Fruit fly (Drosophila melanogaster) whole organism, embryonic: Measurements from ENCODE around the gene Acp32CD.
A peak's percentile ranks its signal among the peaks of the same experiment; 100 is the strongest.

Experiments used
- Atf6 ChIP-seq: fragments of 200-800 bp; sonication (Bioruptor generic); IDR thresholded peaks from 2 replicates; pipeline ENCODE4 v1.3.6; 2022; ENCODE audit warnings: missing biosample characterization, missing genetic modification characterization
- CG10274 ChIP-seq: fragments of 200-800 bp; sonication (Bioruptor generic); optimal IDR thresholded peaks from 3 replicates; lab custom pipeline; 2017; ENCODE audit warnings: missing biosample characterization, mild to moderate bottlenecking, missing genetic modification characterization
- CG11398 ChIP-seq: fragments of 200-800 bp; sonication (Bioruptor generic); optimal IDR thresholded peaks from 2 replicates; lab custom pipeline; 2016; ENCODE audit warnings: missing biosample characterization, missing genetic modification characterization
- CG11456 ChIP-seq: fragments of 200-800 bp; sonication (Bioruptor generic); IDR thresholded peaks from 3 replicates; pipeline ENCODE4 v1.3.6; 2022; ENCODE audit warnings: missing biosample characterization, missing genetic modification characterization
- CG11695 ChIP-seq: fragments of 200-800 bp; sonication (Bioruptor generic); IDR thresholded peaks from 3 replicates; pipeline ENCODE4 v1.3.6; 2022; ENCODE audit warnings: missing biosample characterization, missing genetic modification characterization
- CG12744 ChIP-seq: fragments of 200-800 bp; sonication (Bioruptor generic); optimal IDR thresholded peaks from 2 replicates; lab custom pipeline; 2016; ENCODE audit warnings: missing biosample characterization, missing genetic modification characterization
- CG13296 ChIP-seq: fragments of 200-800 bp; sonication (Bioruptor generic); optimal IDR thresholded peaks from 3 replicates; lab custom pipeline; 2018; ENCODE audit warnings: missing biosample characterization, mild to moderate bottlenecking, missing genetic modification characterization
- CG2202 ChIP-seq: fragments of 200-800 bp; sonication (Bioruptor generic); optimal IDR thresholded peaks from 2 replicates; lab custom pipeline; 2018; ENCODE audit warnings: missing biosample characterization, mild to moderate bottlenecking, missing genetic modification characterization
- CG2712 ChIP-seq: fragments of 200-800 bp; optimal IDR thresholded peaks from 3 replicates; lab custom pipeline; 2019; ENCODE audit warnings: missing biosample characterization, mild to moderate bottlenecking, missing genetic modification characterization, moderate library complexity
- CG31224 ChIP-seq: fragments of 200-800 bp; sonication (Bioruptor generic); IDR thresholded peaks from 2 replicates; pipeline ENCODE4 v1.3.6; 2022; ENCODE audit warnings: missing biosample characterization, missing genetic modification characterization
- CG32532 ChIP-seq: fragments of 200-800 bp; sonication (Bioruptor generic); IDR thresholded peaks from 2 replicates; pipeline ENCODE4 v1.3.6; 2022; ENCODE audit warnings: missing biosample characterization, missing genetic modification characterization
- CG3281 ChIP-seq: fragments of 200-800 bp; sonication (Bioruptor generic); optimal IDR thresholded peaks from 3 replicates; lab custom pipeline; 2017; ENCODE audit warnings: missing biosample characterization, mild to moderate bottlenecking, missing genetic modification characterization
- CG34422 ChIP-seq: fragments of 200-800 bp; sonication (Bioruptor generic); IDR thresholded peaks from 3 replicates; pipeline ENCODE4 v1.3.6; 2022; ENCODE audit warnings: missing biosample characterization, missing genetic modification characterization
- CG3847 ChIP-seq: fragments of 200-800 bp; sonication (Bioruptor generic); IDR thresholded peaks from 2 replicates; pipeline ENCODE4 v1.3.6; 2022; ENCODE audit warnings: missing biosample characterization, missing genetic modification characterization
- CG43689 ChIP-seq: fragments of 200-800 bp; sonication (Bioruptor generic); IDR thresholded peaks from 2 replicates; pipeline ENCODE4 v1.3.6; 2022; ENCODE audit warnings: missing biosample characterization, missing genetic modification characterization
- CG6254 ChIP-seq: fragments of 200-800 bp; sonication (Bioruptor generic); optimal IDR thresholded peaks from 3 replicates; lab custom pipeline; 2017; ENCODE audit warnings: mild to moderate bottlenecking, missing biosample characterization, missing genetic modification reagents, missing genetic modification characterization
- CG7839 ChIP-seq: fragments of 200-800 bp; sonication (Bioruptor generic); optimal IDR thresholded peaks from 3 replicates; lab custom pipeline; 2018; ENCODE audit warnings: missing biosample characterization, mild to moderate bottlenecking, missing genetic modification characterization, moderate library complexity
- CG7963 ChIP-seq: fragments of 200-800 bp; sonication (Bioruptor generic); IDR thresholded peaks from 3 replicates; pipeline ENCODE4 v1.3.6; 2022; ENCODE audit warnings: missing biosample characterization, missing genetic modification characterization; ENCODE audit not compliant: partially characterized antibody
- CG9932 ChIP-seq: fragments of 200-800 bp; sonication (Bioruptor generic); IDR thresholded peaks from 2 replicates; pipeline ENCODE4 v1.3.6; 2022; ENCODE audit warnings: missing biosample characterization, missing genetic modification characterization
- Dad ChIP-seq: fragments of 200-800 bp; sonication (Bioruptor generic); optimal IDR thresholded peaks from 3 replicates; lab custom pipeline; 2016; ENCODE audit warnings: missing biosample characterization, missing genetic modification characterization
- Ets65A ChIP-seq: fragments of 200-800 bp; sonication (Bioruptor generic); peaks from one replicate; lab custom pipeline; 2016; ENCODE audit warnings: missing biosample characterization, missing genetic modification characterization
- Fer3 ChIP-seq: fragments of 200-800 bp; sonication (Bioruptor generic); optimal IDR thresholded peaks from 2 replicates; lab custom pipeline; 2018; ENCODE audit warnings: missing biosample characterization, mild to moderate bottlenecking, missing genetic modification characterization, moderate library complexity
- H2.0 ChIP-seq: fragments of 200-800 bp; sonication (Bioruptor generic); IDR thresholded peaks from 2 replicates; pipeline ENCODE4 v1.3.6; 2022; ENCODE audit warnings: missing biosample characterization, missing genetic modification characterization
- Hand ChIP-seq: fragments of 200-800 bp; sonication (Bioruptor generic); optimal IDR thresholded peaks from 2 replicates; lab custom pipeline; 2017; ENCODE audit warnings: mild to moderate bottlenecking, missing biosample characterization, missing genetic modification reagents, missing genetic modification characterization
- Hmr ChIP-seq: fragments of 200-800 bp; sonication (Bioruptor generic); optimal IDR thresholded peaks from 3 replicates; lab custom pipeline; 2017; ENCODE audit warnings: mild to moderate bottlenecking, missing biosample characterization, missing genetic modification reagents, missing genetic modification characterization
- Hr51 ChIP-seq, 2 experiments: fragments of 200-800 bp; sonication (Bioruptor generic); optimal IDR thresholded peaks; 2 replicates in 1 of 2; 3 replicates in 1 of 2; lab custom pipeline; 2016 to 2018; ENCODE audit warnings: missing biosample characterization in 2 of 2, missing genetic modification characterization in 2 of 2, mild to moderate bottlenecking in 1 of 2, moderate library complexity in 1 of 2
- Meics ChIP-seq: fragments of 200-800 bp; sonication (Bioruptor generic); optimal IDR thresholded peaks from 2 replicates; lab custom pipeline; 2017; ENCODE audit warnings: missing biosample characterization, mild to moderate bottlenecking, missing genetic modification characterization
- Nf-YB ChIP-seq: fragments of 200-800 bp; sonication (Bioruptor generic); optimal IDR thresholded peaks from 3 replicates; lab custom pipeline; 2019; ENCODE audit warnings: missing biosample characterization, mild to moderate bottlenecking, missing genetic modification characterization, moderate library complexity
- Nf-YC ChIP-seq: fragments of 200-800 bp; optimal IDR thresholded peaks from 3 replicates; lab custom pipeline; 2019; ENCODE audit warnings: missing biosample characterization, mild to moderate bottlenecking, missing genetic modification characterization, moderate library complexity
- PHDP ChIP-seq: fragments of 200-800 bp; sonication (Bioruptor generic); optimal IDR thresholded peaks from 3 replicates; lab custom pipeline; 2018; ENCODE audit warnings: missing biosample characterization, mild to moderate bottlenecking, missing genetic modification characterization, moderate library complexity
- Rfx ChIP-seq: fragments of 200-800 bp; sonication (Bioruptor generic); IDR thresholded peaks from 2 replicates; pipeline ENCODE4 v1.3.6; 2022; ENCODE audit warnings: missing biosample characterization, missing genetic modification characterization
- Sox102F ChIP-seq: fragments of 200-800 bp; sonication (Bioruptor generic); optimal IDR thresholded peaks from 2 replicates; lab custom pipeline; 2018; ENCODE audit warnings: missing biosample characterization, mild to moderate bottlenecking, missing genetic modification characterization, moderate library complexity
- bowl ChIP-seq: fragments of 200-800 bp; sonication (Bioruptor generic); IDR thresholded peaks from 2 replicates; pipeline ENCODE4 v1.3.6; 2022; ENCODE audit warnings: missing biosample characterization, missing genetic modification characterization
- cwo ChIP-seq: fragments of 200-800 bp; sonication (Bioruptor generic); optimal IDR thresholded peaks from 3 replicates; lab custom pipeline; 2017; ENCODE audit warnings: missing biosample characterization, missing genetic modification characterization, mild to moderate bottlenecking, moderate library complexity, missing genetic modification reagents
- disco-r ChIP-seq: fragments of 200-800 bp; sonication (Bioruptor generic); optimal IDR thresholded peaks from 2 replicates; lab custom pipeline; 2016; ENCODE audit warnings: missing biosample characterization, missing genetic modification characterization
- ewg ChIP-seq: fragments of 200-800 bp; sonication (Bioruptor generic); optimal IDR thresholded peaks from 3 replicates; lab custom pipeline; 2017; ENCODE audit warnings: mild to moderate bottlenecking, missing biosample characterization, missing genetic modification reagents, missing genetic modification characterization
- gem ChIP-seq: fragments of 200-800 bp; sonication (Bioruptor generic); optimal IDR thresholded peaks from 2 replicates; lab custom pipeline; 2019; ENCODE audit warnings: missing biosample characterization, mild to moderate bottlenecking, missing genetic modification characterization, moderate library complexity
- gt ChIP-seq: fragments of 200-800 bp; sonication (Bioruptor generic); IDR thresholded peaks from 2 replicates; pipeline ENCODE4 v1.3.6; 2022; ENCODE audit warnings: missing biosample characterization, missing genetic modification characterization
- hbn ChIP-seq: fragments of 200-800 bp; sonication (Bioruptor generic); IDR thresholded peaks from 2 replicates; pipeline ENCODE4 v1.3.6; 2022; ENCODE audit warnings: missing biosample characterization, missing genetic modification characterization; ENCODE audit not compliant: partially characterized antibody
- insv ChIP-seq, 2 experiments: fragments of 200-800 bp; sonication (Bioruptor generic); optimal IDR thresholded peaks; 3 replicates each; lab custom pipeline; 2016 to 2018; ENCODE audit warnings: missing biosample characterization in 2 of 2, missing genetic modification characterization in 2 of 2
- kah ChIP-seq: fragments of 200-800 bp; sonication (Bioruptor generic); optimal IDR thresholded peaks from 2 replicates; lab custom pipeline; 2018; ENCODE audit warnings: missing biosample characterization, mild to moderate bottlenecking, missing genetic modification characterization
- lbe ChIP-seq: fragments of 200-800 bp; sonication (Bioruptor generic); optimal IDR thresholded peaks from 2 replicates; lab custom pipeline; 2016; ENCODE audit warnings: missing biosample characterization, mild to moderate bottlenecking, missing genetic modification characterization
- nmo ChIP-seq: fragments of 200-800 bp; sonication (Bioruptor generic); optimal IDR thresholded peaks from 2 replicates; lab custom pipeline; 2018; ENCODE audit warnings: missing biosample characterization, mild to moderate bottlenecking, missing genetic modification characterization, moderate library complexity
- rib ChIP-seq: fragments of 200-800 bp; sonication (Bioruptor generic); IDR thresholded peaks from 2 replicates; pipeline ENCODE4 v1.3.6; 2022; ENCODE audit warnings: missing biosample characterization, missing genetic modification characterization
- row ChIP-seq: fragments of 200-800 bp; sonication (Bioruptor generic); IDR thresholded peaks from 3 replicates; pipeline ENCODE4 v1.3.6; 2022; ENCODE audit warnings: missing biosample characterization, missing genetic modification characterization
- slbo ChIP-seq: fragments of 200-800 bp; sonication (Bioruptor generic); IDR thresholded peaks from 2 replicates; pipeline ENCODE4 v1.3.6; 2022; ENCODE audit warnings: missing biosample characterization, missing genetic modification characterization
- sug ChIP-seq: fragments of 200-800 bp; optimal IDR thresholded peaks from 2 replicates; lab custom pipeline; 2019; ENCODE audit warnings: missing biosample characterization, mild to moderate bottlenecking, missing genetic modification characterization, moderate library complexity
- zf30C ChIP-seq: fragments of 200-800 bp; sonication (Bioruptor generic); optimal IDR thresholded peaks from 3 replicates; lab custom pipeline; 2018; ENCODE audit warnings: missing biosample characterization, mild to moderate bottlenecking, missing genetic modification characterization

Gene Acp32CD

dm6 chr2L:11065106-11065878 is 49.9 kb downstream of the Acp32CD start (continued):
- TF ChIP-seq rib (GFP tag; lab: Robert Waterston, UW) (0 out of 2 replicates have a peak, but pooled peaks have one; percentile 34), CG7839 (tag; lab: Kevin White, UChicago) (peak; percentile 68), Fer3 (tag; lab: Kevin White, UChicago) (peak; percentile 54), Rfx (GFP tag; lab: Robert Waterston, UW) (peak; percentile 68), disco-r (GFP tag; lab: Kevin White, UChicago) (no peak), CG32532 (GFP tag; lab: Robert Waterston, UW) (peak; percentile 67), Atf6 (GFP tag; lab: Robert Waterston, UW) (peak; percentile 67), Dad (GFP tag; lab: Kevin White, UChicago) (no peak), Ets65A (peak; percentile 82), gt (no peak), Nf-YC (no peak), CG34422 (peak; percentile 48; the same call in 1 of the 3 replicates), cwo (GFP tag; lab: Kevin White, UChicago) (peak; percentile 58), CG12744 (no peak), CG11398 (GFP tag; lab: Kevin White, UChicago) (no peak), CG3281 (GFP tag; lab: Kevin White, UChicago) (peak; percentile 61), slbo (GFP tag; lab: Robert Waterston, UW) (peak; percentile 76), bowl (GFP tag; lab: Robert Waterston, UW) (no peak), CG11456 (GFP tag; lab: Robert Waterston, UW) (0 out of 3 replicates have a peak, but pooled peaks have one; percentile 6), H2.0 (GFP tag; lab: Robert Waterston, UW) (0 out of 2 replicates have a peak, but pooled peaks have one; percentile 4), Nf-YB (no peak), CG11695 (GFP tag; lab: Robert Waterston, UW) (peak; percentile 53; the same call in 1 of the 3 replicates), CG2202 (tag; lab: Kevin White, UChicago) (no peak), CG9932 (GFP tag; lab: Robert Waterston, UW) (peak; percentile 66), kah (peak; percentile 2), gem (tag; lab: Kevin White, UChicago) (peak; percentile 67), Hr51 (GFP tag; optimal IDR thresholded peaks at IDR 0.05; lab: Kevin White, UChicago) (peak in 1 of 2 experiments; percentile 38), CG10274 (GFP tag; lab: Kevin White, UChicago) (no peak), row (GFP tag; lab: Robert Waterston, UW) (peak; percentile 68), Sox102F (GFP tag; lab: Kevin White, UChicago) (peak; percentile 25), Hand (GFP tag; lab: Kevin White, UChicago) (peak; percentile 43), CG6254 (GFP tag; lab: Kevin White, UChicago) (no peak), Hmr (GFP tag; lab: Kevin White, UChicago) (peak; percentile 73), PHDP (peak; percentile 63), sug (tag; lab: Kevin White, UChicago) (peak; percentile 18), Meics (peak; percentile 63), CG3847 (peak; percentile 42), insv (GFP tag; optimal IDR thresholded peaks at IDR 0.05; lab: Kevin White, UChicago) (no peak), CG43689 (GFP tag; lab: Robert Waterston, UW) (0 out of 2 replicates have a peak, but pooled peaks have one; percentile 45), CG13296 (GFP tag; lab: Kevin White, UChicago) (peak; percentile 11), lbe (GFP tag; lab: Kevin White, UChicago) (peak; percentile 8), zf30C (GFP tag; lab: Kevin White, UChicago) (peak; percentile 39), ewg (no peak), CG31224 (GFP tag; lab: Robert Waterston, UW) (peak; percentile 55), nmo (GFP tag; lab: Kevin White, UChicago) (no peak), CG2712 (tag; lab: Kevin White, UChicago) (peak; percentile 25), hbn (GFP tag; lab: Robert Waterston, UW) (no peak), CG7963 (GFP tag; lab: Robert Waterston, UW) (no peak)
